Worm (Caenorhabditis elegans) whole organism, young adult: ENCODE data around the gene chtb-3.

Experiments used
- B0261.1 ChIP-seq: sonication (generic microtip); optimal IDR thresholded peaks from 2 replicates; lab custom pipeline; 2016; ENCODE audit warnings: mild to moderate bottlenecking, missing genetic modification characterization, moderate library complexity, missing compliant biosample characterization
- C06A6.2 ChIP-seq: fragments of 200-800 bp; sonication (Bioruptor generic); conservative IDR thresholded peaks from 2 replicates; pipeline ENCODE4 v1.3.6; 2022; ENCODE audit warnings: missing genetic modification characterization, missing compliant biosample characterization
- C17E4.6 ChIP-seq: fragments of 200-800 bp; sonication (Bioruptor generic); IDR thresholded peaks from 2 replicates; pipeline ENCODE4 v1.3.6; 2022; ENCODE audit warnings: missing genetic modification reagents, missing genetic modification characterization, missing compliant biosample characterization
- D2030.7 ChIP-seq: fragments of 200-800 bp; sonication (Bioruptor generic); IDR thresholded peaks from 2 replicates; pipeline ENCODE4 v1.3.6; 2022; ENCODE audit warnings: missing genetic modification reagents, missing genetic modification characterization, missing compliant biosample characterization
- F23B12.7 ChIP-seq: sonication (generic microtip); optimal IDR thresholded peaks from 2 replicates; lab custom pipeline; 2017; ENCODE audit warnings: missing genetic modification characterization, mild to moderate bottlenecking, missing compliant biosample characterization, antibody characterized with exemption, moderate library complexity; ENCODE audit not compliant: insufficient read depth
- F52B5.7 ChIP-seq: sonication (generic microtip); optimal IDR thresholded peaks from 2 replicates; lab custom pipeline; 2016; ENCODE audit warnings: mild to moderate bottlenecking, missing genetic modification characterization, missing compliant biosample characterization
- F55B11.4 ChIP-seq: sonication (generic microtip); optimal IDR thresholded peaks from 2 replicates; lab custom pipeline; 2016; ENCODE audit warnings: missing compliant biosample characterization, missing genetic modification characterization, borderline replicate concordance; ENCODE audit not compliant: insufficient read depth
- F57A8.1 ChIP-seq: fragments of 200-800 bp; sonication (Bioruptor generic); optimal IDR thresholded peaks from 2 replicates; lab custom pipeline; 2018; ENCODE audit warnings: mild to moderate bottlenecking, missing genetic modification characterization, moderate library complexity, missing compliant biosample characterization
- F57C9.4 ChIP-seq: sonication (generic microtip); optimal IDR thresholded peaks from 2 replicates; lab custom pipeline; 2017; ENCODE audit warnings: mild to moderate bottlenecking, missing genetic modification characterization, missing compliant biosample characterization
- K12H6.12 ChIP-seq: fragments of 200-800 bp; sonication (Bioruptor generic); optimal IDR thresholded peaks from 2 replicates; lab custom pipeline; 2018; ENCODE audit warnings: mild to moderate bottlenecking, missing genetic modification characterization, missing compliant biosample characterization
- Y53F4B.3 ChIP-seq: fragments of 200-800 bp; sonication (Bioruptor generic); IDR thresholded peaks from 2 replicates; pipeline ENCODE4 v1.3.6; 2022; ENCODE audit warnings: missing genetic modification reagents, missing genetic modification characterization, missing compliant biosample characterization
- Y79H2A.3 ChIP-seq: fragments of 200-800 bp; sonication (Bioruptor generic); conservative IDR thresholded peaks from 2 replicates; pipeline ENCODE4 v1.3.6; 2022; ENCODE audit warnings: missing genetic modification reagents, missing genetic modification characterization, missing compliant biosample characterization
- aptf-3 ChIP-seq: fragments of 200-800 bp; sonication (Bioruptor generic); IDR thresholded peaks from 2 replicates; pipeline ENCODE4 v1.3.6; 2022; ENCODE audit warnings: missing genetic modification characterization, missing compliant biosample characterization
- ccch-3 ChIP-seq: fragments of 200-800 bp; sonication (Bioruptor generic); optimal IDR thresholded peaks from 2 replicates; lab custom pipeline; 2018; ENCODE audit warnings: mild to moderate bottlenecking, missing genetic modification characterization, missing compliant biosample characterization
- cebp-2 ChIP-seq: fragments of 200-800 bp; sonication (Bioruptor generic); IDR thresholded peaks from 2 replicates; pipeline ENCODE4 v1.3.6; 2022; ENCODE audit warnings: missing genetic modification characterization, missing compliant biosample characterization
- ceh-58 ChIP-seq: fragments of 200-800 bp; sonication (Bioruptor generic); IDR thresholded peaks from 2 replicates; pipeline ENCODE4 v1.3.6; 2022; ENCODE audit warnings: missing genetic modification characterization, missing compliant biosample characterization
- ceh-91 ChIP-seq: fragments of 200-800 bp; sonication (Bioruptor generic); IDR thresholded peaks from 2 replicates; pipeline ENCODE4 v1.3.6; 2022; ENCODE audit warnings: missing genetic modification reagents, missing genetic modification characterization, missing compliant biosample characterization
- die-1 ChIP-seq: sonication (generic microtip); optimal IDR thresholded peaks from 2 replicates; lab custom pipeline; 2016; ENCODE audit warnings: missing genotype, mild to moderate bottlenecking, missing genetic modification characterization, missing compliant biosample characterization
- dox-1 ChIP-seq: fragments of 200-800 bp; sonication (Bioruptor generic); IDR thresholded peaks from 2 replicates; pipeline ENCODE4 v1.3.6; 2022; ENCODE audit warnings: missing genetic modification reagents, missing genetic modification characterization, missing compliant biosample characterization
- dpl-1 ChIP-seq: fragments of 150-350 bp; optimal IDR thresholded peaks from 2 replicates; lab custom pipeline; 2014; ENCODE audit warnings: missing biosample characterization, missing genetic modification reagents, missing genetic modification characterization
- efl-1 ChIP-seq: fragments of 150-350 bp; optimal IDR thresholded peaks from 2 replicates; lab custom pipeline; 2014; ENCODE audit warnings: missing biosample characterization, missing genetic modification reagents, missing genetic modification characterization
- egl-18 ChIP-seq: fragments of 200-800 bp; sonication (Bioruptor generic); IDR thresholded peaks from 2 replicates; pipeline ENCODE4 v1.3.6; 2022; ENCODE audit warnings: missing genetic modification reagents, missing genetic modification characterization, missing compliant biosample characterization
- egl-44 ChIP-seq: fragments of 200-800 bp; sonication (Bioruptor generic); IDR thresholded peaks from 2 replicates; pipeline ENCODE4 v1.3.6; 2022; ENCODE audit warnings: missing genetic modification reagents, missing genetic modification characterization, missing compliant biosample characterization
- egrh-3 ChIP-seq: fragments of 200-800 bp; sonication (Bioruptor generic); IDR thresholded peaks from 2 replicates; pipeline ENCODE4 v1.3.6; 2022; ENCODE audit warnings: missing genetic modification reagents, missing genetic modification characterization, missing compliant biosample characterization
- hlh-26 ChIP-seq: fragments of 200-800 bp; sonication (Bioruptor generic); conservative IDR thresholded peaks from 2 replicates; pipeline ENCODE4 v1.3.6; 2022; ENCODE audit warnings: missing genetic modification reagents, missing genetic modification characterization, missing compliant biosample characterization
- hsf-1 ChIP-seq: fragments of 200-800 bp; sonication (Bioruptor generic); IDR thresholded peaks from 2 replicates; pipeline ENCODE4 v1.3.6; 2022; ENCODE audit warnings: missing genetic modification reagents, missing genetic modification characterization, missing compliant biosample characterization
- let-526 ChIP-seq: fragments of 200-800 bp; sonication (Bioruptor generic); IDR thresholded peaks from 2 replicates; pipeline ENCODE4 v1.3.6; 2022; ENCODE audit warnings: missing genetic modification reagents, missing genetic modification characterization, missing compliant biosample characterization
- lin-40 ChIP-seq: sonication (generic microtip); optimal IDR thresholded peaks from 2 replicates; lab custom pipeline; 2016; ENCODE audit warnings: missing genetic modification characterization, mild to moderate bottlenecking, missing compliant biosample characterization, missing genotype, missing genetic modification reagents
- madf-3 ChIP-seq: fragments of 200-800 bp; sonication (Bioruptor generic); IDR thresholded peaks from 2 replicates; pipeline ENCODE4 v1.3.6; 2022; ENCODE audit warnings: missing genetic modification reagents, missing genetic modification characterization, missing compliant biosample characterization
- madf-8 ChIP-seq: fragments of 200-800 bp; sonication (Bioruptor generic); conservative IDR thresholded peaks from 2 replicates; pipeline ENCODE4 v1.3.6; 2022; ENCODE audit warnings: missing genetic modification reagents, missing genetic modification characterization, missing compliant biosample characterization
- nhr-179 ChIP-seq: sonication (generic microtip); optimal IDR thresholded peaks from 2 replicates; lab custom pipeline; 2016; ENCODE audit warnings: mild to moderate bottlenecking, missing genetic modification characterization, missing compliant biosample characterization
- sptf-2 ChIP-seq: fragments of 200-800 bp; sonication (Bioruptor generic); optimal IDR thresholded peaks from 2 replicates; lab custom pipeline; 2018; ENCODE audit warnings: mild to moderate bottlenecking, missing genetic modification characterization, missing compliant biosample characterization
- unc-130 ChIP-seq: sonication (generic microtip); optimal IDR thresholded peaks from 2 replicates; lab custom pipeline; 2016; ENCODE audit warnings: missing genetic modification reagents, missing genetic modification characterization, missing compliant biosample characterization
- xnd-1 ChIP-seq: sonication (generic microtip); optimal IDR thresholded peaks from 2 replicates; lab custom pipeline; 2016; ENCODE audit warnings: missing genotype, missing genetic modification reagents, missing genetic modification characterization, missing compliant biosample characterization
- ztf-18 ChIP-seq: sonication (generic microtip); optimal IDR thresholded peaks from 2 replicates; lab custom pipeline; 2016; ENCODE audit warnings: missing genotype, mild to moderate bottlenecking, missing genetic modification characterization, missing compliant biosample characterization
- ztf-22 ChIP-seq: fragments of 200-800 bp; sonication (Bioruptor generic); optimal IDR thresholded peaks from 2 replicates; lab custom pipeline; 2018; ENCODE audit warnings: mild to moderate bottlenecking, missing genetic modification characterization, moderate library complexity, missing compliant biosample characterization
- ztf-26 ChIP-seq: sonication (generic microtip); optimal IDR thresholded peaks from 2 replicates; lab custom pipeline; 2017; ENCODE audit warnings: missing genetic modification characterization, missing compliant biosample characterization
- ztf-3 ChIP-seq: fragments of 200-800 bp; sonication (Bioruptor generic); optimal IDR thresholded peaks from 2 replicates; lab custom pipeline; 2018; ENCODE audit warnings: mild to moderate bottlenecking, missing genetic modification characterization, missing compliant biosample characterization
- ztf-6 ChIP-seq: fragments of 200-800 bp; sonication (Bioruptor generic); IDR thresholded peaks from 2 replicates; pipeline ENCODE4 v1.3.6; 2022; ENCODE audit warnings: missing genetic modification reagents, missing genetic modification characterization, missing compliant biosample characterization

Gene chtb-3

ce11 chrX:6321380-6321779, 1.9 kb upstream of the chtb-3 start:
- TF ChIP-seq Y53F4B.3 (GFP tag; lab: Robert Waterston, UW), result no peak
- no peak for TF ChIP-seq efl-1 (GFP tag; lab: Kevin White, UChicago)
- TF ChIP-seq K12H6.12 (tag; lab: Kevin White, UChicago), result no peak

ce11 chrX:6320887-6321286, 1.4 kb upstream of the chtb-3 start:
- TF ChIP-seq lin-40, result no peak
- 0 out of 2 replicates have a peak, but pooled peaks have one; percentile 17 for TF ChIP-seq hsf-1 (GFP tag; lab: Robert Waterston, UW)

ce11 chrX:6318803-6319202, 643 bp downstream of the chtb-3 start:
- TF ChIP-seq aptf-3 (GFP tag; lab: Robert Waterston, UW) (no peak), egl-44 (no peak), let-526 (no peak), ceh-91 (GFP tag; lab: Robert Waterston, UW) (no peak), ztf-18 (tag; lab: Kevin White, UChicago) (no peak), ceh-58 (GFP tag; lab: Robert Waterston, UW) (no peak), C06A6.2 (GFP tag; lab: Robert Waterston, UW) (no peak)
- TF ChIP-seq, all 124 proteins: peak for 0

- TF ChIP-seq egl-18 (no peak), dpl-1 (GFP tag; lab: Kevin White, UChicago) (no peak), let-526 (no peak), B0261.1 (tag; lab: Kevin White, UChicago) (no peak), D2030.7 (no peak)
Observed at ce11 chrX:6311391-6311790, 8.1 kb downstream of the chtb-3 start, which contains the start of gene npr-38. Gene npr-38 (plus strand): TSS chrX:6311691.

ce11 chrX:6299641-6300240, 19.7 kb downstream of the chtb-3 start, which contains the start of gene cest-16:
Gene cest-16 (plus strand): TSS chrX:6299942.
- TF ChIP-seq hlh-26 (GFP tag; lab: Robert Waterston, UW) (no peak), madf-8 (GFP tag; lab: Robert Waterston, UW) (no peak)

ce11 chrX:6296402-6296844, 23.0 kb downstream of the chtb-3 start:
- TF ChIP-seq die-1 (tag; lab: Kevin White, UChicago) (peak; percentile 83), Y79H2A.3 (GFP tag; lab: Robert Waterston, UW) (no peak), nhr-179 (tag; lab: Kevin White, UChicago) (peak; percentile 89), F52B5.7 (tag; lab: Kevin White, UChicago) (peak; percentile 96), xnd-1 (tag; lab: Kevin White, UChicago) (no peak), ztf-22 (peak; percentile 96), F57C9.4 (tag; lab: Kevin White, UChicago) (peak; percentile 69), F57A8.1 (GFP tag; lab: Kevin White, UChicago) (peak; percentile 86), F55B11.4 (tag; lab: Kevin White, UChicago) (no peak), cebp-2 (GFP tag; lab: Robert Waterston, UW) (peak; percentile 99), F23B12.7 (peak; percentile 98), sptf-2 (GFP tag; lab: Kevin White, UChicago) (no peak), ztf-3 (GFP tag; lab: Kevin White, UChicago) (peak; percentile 97), C17E4.6 (GFP tag; lab: Robert Waterston, UW) (peak; percentile 94), ztf-6 (GFP tag; lab: Robert Waterston, UW) (peak; percentile 88), lin-40 (peak; percentile 100), ccch-3 (GFP tag; lab: Kevin White, UChicago) (peak; percentile 96), unc-130 (GFP tag; lab: Kevin White, UChicago) (peak; percentile 68), ztf-18 (tag; lab: Kevin White, UChicago) (peak; percentile 78), egrh-3 (peak; percentile 61), madf-3 (peak; percentile 84; the same call in 1 of the 2 replicates), ztf-26 (peak; percentile 100), dpl-1 (GFP tag; lab: Kevin White, UChicago) (peak; percentile 19), dox-1 (peak; percentile 99)
